Worm (Caenorhabditis elegans) whole organism, young adult: ENCODE data around the gene Y5H2A.1.

Experiments
- C06A6.2 ChIP-seq: fragments of 200-800 bp; sonication (Bioruptor generic); conservative IDR thresholded peaks from 2 replicates; pipeline ENCODE4 v1.3.6; 2022; ENCODE audit warnings: missing genetic modification characterization, missing compliant biosample characterization
- C17E4.6 ChIP-seq: fragments of 200-800 bp; sonication (Bioruptor generic); IDR thresholded peaks from 2 replicates; pipeline ENCODE4 v1.3.6; 2022; ENCODE audit warnings: missing genetic modification reagents, missing genetic modification characterization, missing compliant biosample characterization
- F39B2.1 ChIP-seq: fragments of 200-800 bp; sonication (Bioruptor generic); IDR thresholded peaks from 2 replicates; pipeline ENCODE4 v1.3.6; 2022; ENCODE audit warnings: missing genetic modification reagents, missing genetic modification characterization, missing compliant biosample characterization
- F57A8.1 ChIP-seq: fragments of 200-800 bp; sonication (Bioruptor generic); optimal IDR thresholded peaks from 2 replicates; lab custom pipeline; 2018; ENCODE audit warnings: mild to moderate bottlenecking, missing genetic modification characterization, moderate library complexity, missing compliant biosample characterization
- F57C9.4 ChIP-seq: sonication (generic microtip); optimal IDR thresholded peaks from 2 replicates; lab custom pipeline; 2017; ENCODE audit warnings: mild to moderate bottlenecking, missing genetic modification characterization, missing compliant biosample characterization
- Y95B8A.8 ChIP-seq: fragments of 200-800 bp; sonication (Bioruptor generic); IDR thresholded peaks from 2 replicates; pipeline ENCODE4 v1.3.6; 2022; ENCODE audit warnings: missing genetic modification reagents, missing genetic modification characterization, missing compliant biosample characterization
- attf-5 ChIP-seq: fragments of 200-800 bp; sonication (Bioruptor generic); optimal IDR thresholded peaks from 2 replicates; lab custom pipeline; 2018; ENCODE audit warnings: mild to moderate bottlenecking, missing genetic modification characterization, missing compliant biosample characterization
- attf-6 ChIP-seq: fragments of 200-800 bp; sonication (Bioruptor generic); IDR thresholded peaks from 2 replicates; pipeline ENCODE4 v1.3.6; 2022; ENCODE audit warnings: missing genetic modification reagents, missing genetic modification characterization, missing compliant biosample characterization
- cebp-1 ChIP-seq, 2 experiments: fragments of 200-800 bp in 1 of 2; sonication (Bioruptor generic) in 1 of 2; sonication (generic microtip) in 1 of 2; IDR thresholded peaks in 1 of 2; optimal IDR thresholded peaks in 1 of 2; 2 replicates each; pipeline versions ENCODE4 v1.3.6 to Lab custom; 2017 to 2022; ENCODE audit warnings: missing compliant biosample characterization in 2 of 2, missing genetic modification characterization in 2 of 2, mild to moderate bottlenecking in 1 of 2, missing genetic modification reagents in 1 of 2, moderate library complexity in 1 of 2
- chd-7 ChIP-seq: sonication (generic microtip); optimal IDR thresholded peaks from 2 replicates; lab custom pipeline; 2016; ENCODE audit warnings: mild to moderate bottlenecking, missing genetic modification characterization, moderate library complexity, missing compliant biosample characterization
- dox-1 ChIP-seq: fragments of 200-800 bp; sonication (Bioruptor generic); IDR thresholded peaks from 2 replicates; pipeline ENCODE4 v1.3.6; 2022; ENCODE audit warnings: missing genetic modification reagents, missing genetic modification characterization, missing compliant biosample characterization
- dpl-1 ChIP-seq: fragments of 150-350 bp; optimal IDR thresholded peaks from 2 replicates; lab custom pipeline; 2014; ENCODE audit warnings: missing biosample characterization, missing genetic modification reagents, missing genetic modification characterization
- egrh-3 ChIP-seq: fragments of 200-800 bp; sonication (Bioruptor generic); IDR thresholded peaks from 2 replicates; pipeline ENCODE4 v1.3.6; 2022; ENCODE audit warnings: missing genetic modification reagents, missing genetic modification characterization, missing compliant biosample characterization
- fkh-3 ChIP-seq: sonication (generic microtip); optimal IDR thresholded peaks from 2 replicates; lab custom pipeline; 2016; ENCODE audit warnings: mild to moderate bottlenecking, missing genetic modification characterization, missing compliant biosample characterization
- gei-17 ChIP-seq: fragments of 200-800 bp; sonication (Bioruptor generic); optimal IDR thresholded peaks from 2 replicates; lab custom pipeline; 2018; ENCODE audit warnings: mild to moderate bottlenecking, missing genetic modification characterization, missing compliant biosample characterization
- hlh-12 ChIP-seq: sonication (generic microtip); optimal IDR thresholded peaks from 2 replicates; lab custom pipeline; 2016; ENCODE audit warnings: missing genetic modification characterization, missing compliant biosample characterization
- hmg-1.2 ChIP-seq: fragments of 200-800 bp; sonication (Bioruptor generic); IDR thresholded peaks from 2 replicates; pipeline ENCODE4 v1.3.6; 2022; ENCODE audit warnings: missing genetic modification reagents, missing genetic modification characterization, missing compliant biosample characterization
- let-607 ChIP-seq, 2 experiments: fragments of 200-800 bp in 1 of 2; sonication (Bioruptor generic) in 1 of 2; sonication (generic microtip) in 1 of 2; optimal IDR thresholded peaks; 2 replicates each; lab custom pipeline; 2016 to 2018; ENCODE audit warnings: mild to moderate bottlenecking in 2 of 2, missing compliant biosample characterization in 2 of 2, missing genetic modification characterization in 2 of 2, moderate library complexity in 2 of 2, missing genotype in 1 of 2
- lin-40 ChIP-seq: sonication (generic microtip); optimal IDR thresholded peaks from 2 replicates; lab custom pipeline; 2016; ENCODE audit warnings: missing genetic modification characterization, mild to moderate bottlenecking, missing compliant biosample characterization, missing genotype, missing genetic modification reagents
- lir-1 ChIP-seq: fragments of 200-800 bp; sonication (Bioruptor generic); conservative IDR thresholded peaks from 2 replicates; pipeline ENCODE4 v1.3.6; 2022; ENCODE audit warnings: missing genetic modification reagents, missing genetic modification characterization, missing compliant biosample characterization
- lsl-1 ChIP-seq: fragments of 200-800 bp; sonication (Bioruptor generic); optimal IDR thresholded peaks from 2 replicates; lab custom pipeline; 2018; ENCODE audit warnings: mild to moderate bottlenecking, missing genetic modification characterization, moderate library complexity, missing compliant biosample characterization
- madf-10 ChIP-seq: sonication (generic microtip); optimal IDR thresholded peaks from 2 replicates; lab custom pipeline; 2016; ENCODE audit warnings: mild to moderate bottlenecking, missing genetic modification characterization, missing compliant biosample characterization
- madf-3 ChIP-seq: fragments of 200-800 bp; sonication (Bioruptor generic); IDR thresholded peaks from 2 replicates; pipeline ENCODE4 v1.3.6; 2022; ENCODE audit warnings: missing genetic modification reagents, missing genetic modification characterization, missing compliant biosample characterization
- nhr-80 ChIP-seq: sonication (generic microtip); optimal IDR thresholded peaks from 2 replicates; lab custom pipeline; 2016; ENCODE audit warnings: missing genetic modification characterization, missing compliant biosample characterization
- repo-1 ChIP-seq: sonication (generic microtip); optimal IDR thresholded peaks from 2 replicates; lab custom pipeline; 2017; ENCODE audit warnings: mild to moderate bottlenecking, missing genetic modification characterization, missing compliant biosample characterization
- rpc-1 ChIP-seq, 2 experiments: fragments of 150-350 bp in 1 of 2; sonication (generic microtip) in 1 of 2; optimal IDR thresholded peaks; 2 replicates each; lab custom pipeline; 2014 to 2018; ENCODE audit warnings: missing biosample characterization in 1 of 2, missing genetic modification characterization in 1 of 2, missing genetic modification reagents in 1 of 2, missing genotype in 1 of 2
- sptf-2 ChIP-seq: fragments of 200-800 bp; sonication (Bioruptor generic); optimal IDR thresholded peaks from 2 replicates; lab custom pipeline; 2018; ENCODE audit warnings: mild to moderate bottlenecking, missing genetic modification characterization, missing compliant biosample characterization
- unc-130 ChIP-seq: sonication (generic microtip); optimal IDR thresholded peaks from 2 replicates; lab custom pipeline; 2016; ENCODE audit warnings: missing genetic modification reagents, missing genetic modification characterization, missing compliant biosample characterization
- unc-62 ChIP-seq: fragments of 150-350 bp; optimal IDR thresholded peaks from 2 replicates; lab custom pipeline; 2014; ENCODE audit warnings: missing biosample characterization, missing genetic modification reagents, missing genetic modification characterization

Y5H2A.1 gene

ce11 chrV:2250126-2250590, 21.5 kb downstream of the Y5H2A.1 start, which contains the start of gene cyp-33C7 (continued):
- TF ChIP-seq unc-62 (GFP tag; lab: Kevin White, UChicago): peak; percentile 28
- TF ChIP-seq fkh-3 (tag; lab: Kevin White, UChicago): no peak
- no peak for TF ChIP-seq attf-6
- TF ChIP-seq let-607 (tag; optimal IDR thresholded peaks at IDR 0.05; lab: Kevin White, UChicago): no peak
- TF ChIP-seq chd-7 (tag; lab: Kevin White, UChicago): no peak

ce11 chrV:2249310-2249709, 22.3 kb downstream of the Y5H2A.1 start, which contains the start of gene cyp-33C6:
Gene cyp-33C6, minus strand, starts transcription at chrV:2249410.
- TF ChIP-seq lir-1 (GFP tag; lab: Robert Waterston, UW): no peak

ce11 chrV:2244751-2245150, 26.9 kb downstream of the Y5H2A.1 start, which contains the start of gene cyp-33C5:
Gene cyp-33C5, plus strand, starts transcription at chrV:2245004.
- TF ChIP-seq nhr-80 (tag; lab: Kevin White, UChicago): peak; percentile 4
- TF ChIP-seq hmg-1.2 (GFP tag; lab: Robert Waterston, UW): peak; percentile 80; the same call in 1 of the 2 replicates
- no peak for TF ChIP-seq C17E4.6 (GFP tag; lab: Robert Waterston, UW)

ce11 chrV:2242630-2243029, 29.0 kb downstream of the Y5H2A.1 start, which contains the start of gene cyp-33C3:
Gene cyp-33C3, plus strand, starts transcription at chrV:2242778.
- no peak for TF ChIP-seq hlh-12 (tag; lab: Kevin White, UChicago)
- TF ChIP-seq rpc-1 (optimal IDR thresholded peaks at IDR 0.05; lab: Kevin White, UChicago): no peak
- TF ChIP-seq rpc-1 (tag; optimal IDR thresholded peaks at IDR 0.05; lab: Kevin White, UChicago): no peak
- no peak for TF ChIP-seq Y95B8A.8 (GFP tag; lab: Robert Waterston, UW)
- TF ChIP-seq C06A6.2: no peak
- peak; percentile 41; the same call in 1 of the 2 replicates for TF ChIP-seq hmg-1.2 (GFP tag; lab: Robert Waterston, UW)
- no peak for TF ChIP-seq repo-1 (tag; lab: Kevin White, UChicago)

- TF ChIP-seq egrh-3 (GFP tag; lab: Robert Waterston, UW): no peak
- TF ChIP-seq lsl-1 (GFP tag; lab: Kevin White, UChicago): no peak
- TF ChIP-seq sptf-2 (GFP tag; lab: Kevin White, UChicago): no peak
- TF ChIP-seq F57A8.1 (GFP tag; lab: Kevin White, UChicago): no peak
- no peak for TF ChIP-seq repo-1 (tag; lab: Kevin White, UChicago)
- TF ChIP-seq lin-40: no peak
- TF ChIP-seq, all 124 proteins: peak for 0
Observed at ce11 chrV:2238012-2238411, 33.6 kb downstream of the Y5H2A.1 start.

ce11 chrV:2235848-2236247, 35.8 kb downstream of the Y5H2A.1 start, which contains the start of gene cyp-33C4:
Gene cyp-33C4, plus strand, starts transcription at chrV:2236140.
- TF ChIP-seq unc-130 (no peak), hmg-1.2 (GFP tag; lab: Robert Waterston, UW) (peak; percentile 71; the same call in 1 of the 2 replicates), dpl-1 (no peak), gei-17 (GFP tag; lab: Kevin White, UChicago) (no peak), dox-1 (GFP tag; lab: Robert Waterston, UW) (no peak), cebp-1 (GFP tag; IDR thresholded peaks at IDR 0.05; lab: Robert Waterston, UW) (0 out of 2 replicates have a peak, but pooled peaks have one; percentile 27), cebp-1 (tag; optimal IDR thresholded peaks at IDR 0.05; lab: Kevin White, UChicago) (peak; percentile 55), nhr-80 (tag; lab: Kevin White, UChicago) (peak; percentile 33), lsl-1 (GFP tag; lab: Kevin White, UChicago) (no peak), F57C9.4 (tag; lab: Kevin White, UChicago) (no peak), madf-3 (GFP tag; lab: Robert Waterston, UW) (no peak), F39B2.1 (GFP tag; lab: Robert Waterston, UW) (no peak), madf-10 (tag; lab: Kevin White, UChicago) (no peak), attf-5 (no peak)
